Worm (Caenorhabditis elegans) whole organism, late embryonic: ENCODE results near the gene eel-1.

ENCODE experiments used
- C08G9.2 ChIP-seq: sonication (generic microtip); optimal IDR thresholded peaks from 2 replicates; lab custom pipeline; 2016; ENCODE audit warnings: mild to moderate bottlenecking, missing genetic modification characterization, moderate library complexity, missing compliant biosample characterization
- F13H6.1 ChIP-seq: sonication (generic microtip); optimal IDR thresholded peaks from 2 replicates; lab custom pipeline; 2016; ENCODE audit warnings: missing genetic modification characterization, missing compliant biosample characterization
- K02D7.2 ChIP-seq: sonication (generic microtip); optimal IDR thresholded peaks from 2 replicates; lab custom pipeline; 2017; ENCODE audit warnings: mild to moderate bottlenecking, missing genetic modification characterization, missing compliant biosample characterization
- K09A11.1 ChIP-seq: sonication (generic microtip); optimal IDR thresholded peaks from 2 replicates; lab custom pipeline; 2017; ENCODE audit warnings: antibody characterized with exemption, mild to moderate bottlenecking, missing genetic modification characterization, missing compliant biosample characterization; ENCODE audit not compliant: insufficient read depth
- ceh-14 ChIP-seq: sonication (generic microtip); optimal IDR thresholded peaks from 2 replicates; lab custom pipeline; 2016; ENCODE audit warnings: missing genotype, missing genetic modification characterization, missing compliant biosample characterization
- ceh-2 ChIP-seq: sonication (generic microtip); optimal IDR thresholded peaks from 2 replicates; lab custom pipeline; 2016; ENCODE audit warnings: missing genotype, missing genetic modification characterization, missing compliant biosample characterization
- ceh-22 ChIP-seq: sonication (generic microtip); optimal IDR thresholded peaks from 2 replicates; lab custom pipeline; 2017; ENCODE audit warnings: missing biosample characterization, missing genetic modification characterization
- ceh-45 ChIP-seq: fragments of 200-800 bp; sonication (Bioruptor generic); IDR thresholded peaks from 2 replicates; pipeline ENCODE4 v1.3.6; 2022; ENCODE audit warnings: missing genetic modification reagents, missing genetic modification characterization, missing compliant biosample characterization
- ceh-48 ChIP-seq: sonication (generic microtip); optimal IDR thresholded peaks from 2 replicates; lab custom pipeline; 2016; ENCODE audit warnings: missing genetic modification characterization, inconsistent platforms, missing compliant biosample characterization
- dmd-4 ChIP-seq: sonication (generic microtip); optimal IDR thresholded peaks from 2 replicates; lab custom pipeline; 2016; ENCODE audit warnings: borderline replicate concordance, missing genetic modification characterization, missing compliant biosample characterization
- dve-1 ChIP-seq: sonication (generic microtip); optimal IDR thresholded peaks from 2 replicates; lab custom pipeline; 2017; ENCODE audit warnings: antibody characterized with exemption, mild to moderate bottlenecking, missing genetic modification characterization, missing compliant biosample characterization
- elt-2 ChIP-seq: sonication (generic microtip); optimal IDR thresholded peaks from 2 replicates; lab custom pipeline; 2016; ENCODE audit warnings: missing genetic modification reagents, missing genetic modification characterization, missing compliant biosample characterization
- elt-4 ChIP-seq: sonication (generic microtip); optimal IDR thresholded peaks from 2 replicates; lab custom pipeline; 2016; ENCODE audit warnings: missing genetic modification characterization, missing compliant biosample characterization
- ets-4 ChIP-seq: sonication (generic microtip); optimal IDR thresholded peaks from 2 replicates; lab custom pipeline; 2016; ENCODE audit warnings: missing genetic modification characterization, missing compliant biosample characterization
- eyg-1 ChIP-seq: sonication (generic microtip); optimal IDR thresholded peaks from 2 replicates; lab custom pipeline; 2016; ENCODE audit warnings: missing genotype, missing genetic modification characterization, missing compliant biosample characterization
- fkh-6 ChIP-seq: sonication (generic microtip); optimal IDR thresholded peaks from 2 replicates; lab custom pipeline; 2016; ENCODE audit warnings: missing genetic modification characterization, missing compliant biosample characterization
- hlh-13 ChIP-seq: fragments of 200-800 bp; sonication (Bioruptor generic); optimal IDR thresholded peaks from 2 replicates; lab custom pipeline; 2018; ENCODE audit warnings: mild to moderate bottlenecking, missing genetic modification characterization, missing compliant biosample characterization
- hlh-30 ChIP-seq: sonication (generic microtip); optimal IDR thresholded peaks from 2 replicates; lab custom pipeline; 2017; ENCODE audit warnings: antibody characterized with exemption, missing genetic modification characterization, missing compliant biosample characterization; ENCODE audit not compliant: insufficient read depth
- hlh-6 ChIP-seq: sonication (generic microtip); optimal IDR thresholded peaks from 2 replicates; lab custom pipeline; 2016; ENCODE audit warnings: missing genotype, missing genetic modification characterization, missing compliant biosample characterization
- lin-11 ChIP-seq: fragments of 200-800 bp; sonication (Bioruptor generic); optimal IDR thresholded peaks from 2 replicates; lab custom pipeline; 2018; ENCODE audit warnings: mild to moderate bottlenecking, missing genetic modification characterization, missing compliant biosample characterization
- mec-3 ChIP-seq: sonication (generic microtip); optimal IDR thresholded peaks from 2 replicates; lab custom pipeline; 2016; ENCODE audit warnings: borderline replicate concordance, missing genetic modification characterization, missing compliant biosample characterization
- nfya-1 ChIP-seq: sonication (generic microtip); optimal IDR thresholded peaks from 2 replicates; lab custom pipeline; 2017; ENCODE audit warnings: missing genetic modification characterization, mild to moderate bottlenecking, missing compliant biosample characterization, antibody characterized with exemption, moderate library complexity
- odd-2 ChIP-seq: sonication (generic microtip); optimal IDR thresholded peaks from 2 replicates; lab custom pipeline; 2017; ENCODE audit warnings: antibody characterized with exemption, mild to moderate bottlenecking, missing genetic modification characterization, missing compliant biosample characterization
- pqm-1 ChIP-seq: sonication (generic microtip); optimal IDR thresholded peaks from 2 replicates; lab custom pipeline; 2016; ENCODE audit warnings: missing genetic modification characterization, missing compliant biosample characterization
- pros-1 ChIP-seq: fragments of 150-350 bp; optimal IDR thresholded peaks from 2 replicates; lab custom pipeline; 2014; ENCODE audit warnings: missing biosample characterization, missing genetic modification reagents, missing genetic modification characterization
- ref-2 ChIP-seq: sonication (generic microtip); optimal IDR thresholded peaks from 2 replicates; lab custom pipeline; 2016; ENCODE audit warnings: missing genetic modification characterization, missing compliant biosample characterization
- rnt-1 ChIP-seq: sonication (generic microtip); optimal IDR thresholded peaks from 2 replicates; lab custom pipeline; 2016; ENCODE audit warnings: missing genetic modification characterization, missing compliant biosample characterization
- tbx-2 ChIP-seq: sonication (generic microtip); optimal IDR thresholded peaks from 2 replicates; lab custom pipeline; 2016; ENCODE audit warnings: missing genetic modification characterization, missing compliant biosample characterization
- ttx-3 ChIP-seq: sonication (generic microtip); optimal IDR thresholded peaks from 2 replicates; lab custom pipeline; 2016; ENCODE audit warnings: missing genetic modification reagents, missing genetic modification characterization, missing compliant biosample characterization
- unc-3 ChIP-seq, 2 experiments: fragments of 200-800 bp in 1 of 2; sonication (Bioruptor generic) in 1 of 2; sonication (generic microtip) in 1 of 2; conservative IDR thresholded peaks in 1 of 2; optimal IDR thresholded peaks in 1 of 2; 2 replicates each; pipeline versions ENCODE4 v1.3.6 to Lab custom; 2016 to 2022; ENCODE audit warnings: missing compliant biosample characterization in 2 of 2, missing genetic modification characterization in 2 of 2, missing genetic modification reagents in 1 of 2
- unc-42 ChIP-seq: sonication (generic microtip); optimal IDR thresholded peaks from 2 replicates; lab custom pipeline; 2016; ENCODE audit warnings: missing genotype, missing genetic modification characterization, missing compliant biosample characterization
- unc-55 ChIP-seq: sonication (generic microtip); optimal IDR thresholded peaks from 2 replicates; lab custom pipeline; 2017; ENCODE audit warnings: missing biosample characterization, missing genetic modification reagents, missing genetic modification characterization
- unc-86 ChIP-seq: sonication (generic microtip); optimal IDR thresholded peaks from 2 replicates; lab custom pipeline; 2016; ENCODE audit warnings: missing genetic modification characterization, missing compliant biosample characterization

Gene eel-1

ce11 chrIV:3012374-3013142, 37.3 kb downstream of the eel-1 start, which contains the start of the genes Y54G2A.28 and vrp-1:
Gene Y54G2A.28 (minus strand): TSS chrIV:3012421.
Gene vrp-1 (plus strand): TSS chrIV:3012587.
- no peak for TF ChIP-seq F13H6.1 (tag; lab: Kevin White, UChicago)
- TF ChIP-seq nfya-1 (tag; lab: Kevin White, UChicago) = peak; percentile 81

- TF ChIP-seq eyg-1 (no peak), C08G9.2 (no peak), ets-4 (tag; lab: Kevin White, UChicago) (no peak), unc-55 (GFP tag; lab: Kevin White, UChicago) (no peak), nfya-1 (tag; lab: Kevin White, UChicago) (no peak), ceh-45 (GFP tag; lab: Robert Waterston, UW) (no peak), hlh-30 (no peak), K09A11.1 (tag; lab: Kevin White, UChicago) (no peak), pqm-1 (no peak), lin-11 (tag; lab: Kevin White, UChicago) (no peak), elt-4 (tag; lab: Kevin White, UChicago) (no peak), rnt-1 (tag; lab: Kevin White, UChicago) (no peak), unc-3 (GFP tag; conservative IDR thresholded peaks at IDR 0.05; lab: Robert Waterston, UW) (no peak), unc-3 (tag; optimal IDR thresholded peaks at IDR 0.05; lab: Kevin White, UChicago) (no peak), elt-2 (tag; lab: Kevin White, UChicago) (no peak), hlh-13 (no peak), unc-42 (tag; lab: Kevin White, UChicago) (no peak), ceh-22 (tag; lab: Kevin White, UChicago) (no peak), dve-1 (tag; lab: Kevin White, UChicago) (no peak), ref-2 (tag; lab: Kevin White, UChicago) (no peak), pros-1 (no peak)
- TF ChIP-seq, all 69 proteins: peak for 0
Observed at ce11 chrIV:3011647-3012046, 38.3 kb downstream of the eel-1 start.

DNA sequence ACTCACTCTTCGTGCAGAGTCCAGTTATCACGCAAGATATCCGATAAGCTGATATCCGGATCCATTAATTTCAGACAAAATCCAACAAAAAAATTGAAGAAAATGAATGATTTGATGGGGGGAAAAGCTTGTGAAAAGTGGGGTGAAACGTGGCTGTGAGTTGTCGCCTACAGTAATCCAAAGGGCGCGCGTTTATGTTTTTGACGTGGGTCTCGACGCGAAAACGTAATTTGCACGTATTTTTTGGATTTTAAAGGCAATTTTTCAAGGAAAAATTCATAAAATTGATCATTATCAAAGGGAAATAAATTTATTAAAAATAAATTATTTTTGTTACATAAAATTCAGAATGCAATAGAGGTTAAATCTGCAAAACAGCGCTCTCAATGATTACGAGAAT, 41.1 kb downstream of the eel-1 start, which contains the start of gene Y54G2A.73:
TSS of gene Y54G2A.73 (minus strand) at position 65 of the 400 bp plus-strand sequence.
- no peak for TF ChIP-seq pros-1
- TF ChIP-seq elt-2 (tag; lab: Kevin White, UChicago) = no peak
- no peak for TF ChIP-seq ceh-14 (tag; lab: Kevin White, UChicago)
- no peak for TF ChIP-seq fkh-6
- TF ChIP-seq ets-4 (tag; lab: Kevin White, UChicago) = no peak
- no peak for TF ChIP-seq ceh-48 (tag; lab: Kevin White, UChicago)
- TF ChIP-seq F13H6.1 (tag; lab: Kevin White, UChicago) = no peak
- TF ChIP-seq dmd-4 = no peak
- no peak for TF ChIP-seq C08G9.2
- TF ChIP-seq tbx-2 (tag; lab: Kevin White, UChicago) = no peak
- TF ChIP-seq unc-86 (tag; lab: Kevin White, UChicago) = no peak

- no peak for TF ChIP-seq ttx-3
- TF ChIP-seq hlh-6 (tag; lab: Kevin White, UChicago) = no peak
- no peak for TF ChIP-seq pqm-1
- no peak for TF ChIP-seq mec-3 (tag; lab: Kevin White, UChicago)
- TF ChIP-seq odd-2 (tag; lab: Kevin White, UChicago) = no peak
- TF ChIP-seq unc-3 (GFP tag; conservative IDR thresholded peaks at IDR 0.05; lab: Robert Waterston, UW) = no peak
- TF ChIP-seq unc-3 (tag; optimal IDR thresholded peaks at IDR 0.05; lab: Kevin White, UChicago) = no peak
- TF ChIP-seq pros-1 = no peak
- no peak for TF ChIP-seq ceh-2 (tag; lab: Kevin White, UChicago)
- no peak for TF ChIP-seq K02D7.2 (tag; lab: Kevin White, UChicago)
- TF ChIP-seq ceh-14 (tag; lab: Kevin White, UChicago) = no peak
- TF ChIP-seq, all 69 proteins: peak for 0
Observed at ce11 chrIV:3002807-3003206, 47.1 kb downstream of the eel-1 start.
